Fruit fly (Drosophila melanogaster): ENCODE results near the gene Spn28F.

Spn28F gene

dm6 chr2L:8209362-8209761, 32.2 kb downstream of the Spn28F start:
- no peak for TF ChIP-seq CG8359 (GFP tag; optimal IDR thresholded peaks at IDR 0.05; ENCODE audit: borderline replicate concordance)
- no peak for TF ChIP-seq Dip3 (GFP tag; optimal IDR thresholded peaks at IDR 0.05)
- no peak for TF ChIP-seq CG17612 (GFP tag; IDR thresholded peaks at IDR 0.05)
- no peak for TF ChIP-seq tup (GFP tag; optimal IDR thresholded peaks at IDR 0.05)
- TF ChIP-seq twi (tag; optimal IDR thresholded peaks at IDR 0.05), result peak; percentile 95
- TF ChIP-seq CG15479 (GFP tag; optimal IDR thresholded peaks at IDR 0.05), result peak; percentile 21

dm6 chr2L:8205871-8206270, 35.7 kb downstream of the Spn28F start, which contains the start of gene CG8419:
Gene CG8419 (plus strand): TSS chr2L:8206171.
- TF ChIP-seq Mes4 (GFP tag; optimal IDR thresholded peaks at IDR 0.05) (no peak), CG6683 (GFP tag; optimal IDR thresholded peaks at IDR 0.05) (no peak), lov (optimal IDR thresholded peaks at IDR 0.05) (no peak), lov (GFP tag; IDR thresholded peaks at IDR 0.05) (no peak), Lim3 (GFP tag; IDR thresholded peaks at IDR 0.05) (0 out of 2 replicates have a peak, but pooled peaks have one; percentile 10), Pdp1 (GFP tag; optimal IDR thresholded peaks at IDR 0.05) (peak in 1 of 2 experiments; percentile 24), Adf1 (GFP tag; IDR thresholded peaks at IDR 0.05) (no peak)

- peak; percentile 70 for TF ChIP-seq CG15696 (tag; optimal IDR thresholded peaks at IDR 0.05)
- TF ChIP-seq insv (GFP tag; optimal IDR thresholded peaks at IDR 0.05), result peak in 1 of 2 experiments; percentile 60
- peak; percentile 88 for TF ChIP-seq Sox102F (GFP tag; optimal IDR thresholded peaks at IDR 0.05)
- TF ChIP-seq CrebB (tag; optimal IDR thresholded peaks at IDR 0.05), result peak; percentile 94
- peak; percentile 98 for TF ChIP-seq peb (GFP tag; IDR thresholded peaks at IDR 0.05)
- peak; percentile 75 for TF ChIP-seq E2f2 (GFP tag; IDR thresholded peaks at IDR 0.05)
- TF ChIP-seq CG4282 (GFP tag; optimal IDR thresholded peaks at IDR 0.05), result peak; percentile 81
- peak; percentile 97 for TF ChIP-seq Xrp1 (GFP tag; IDR thresholded peaks at IDR 0.05)
- peak; percentile 96 for TF ChIP-seq Dek (tag; optimal IDR thresholded peaks at IDR 0.05)
- peak; percentile 80 for TF ChIP-seq Neu2 (GFP tag; optimal IDR thresholded peaks at IDR 0.05; ENCODE audit: borderline replicate concordance)
- peak; percentile 81 for TF ChIP-seq CG4707 (GFP tag; optimal IDR thresholded peaks at IDR 0.05)
- peak; percentile 31 for TF ChIP-seq gfzf (GFP tag; optimal IDR thresholded peaks at IDR 0.05)
- peak; percentile 99 for TF ChIP-seq tin (GFP tag; optimal IDR thresholded peaks at IDR 0.05)
- TF ChIP-seq fd64A (GFP tag; optimal IDR thresholded peaks at IDR 0.05), result peak; percentile 87
- peak; percentile 91 for TF ChIP-seq CG7357 (GFP tag; IDR thresholded peaks at IDR 0.05)
- peak; percentile 99 for TF ChIP-seq danr (GFP tag; IDR thresholded peaks at IDR 0.05)
- TF ChIP-seq MESR4 (GFP tag; optimal IDR thresholded peaks at IDR 0.05), result peak; percentile 28
- peak; percentile 85 for TF ChIP-seq CG4404 (GFP tag; IDR thresholded peaks at IDR 0.05)
- TF ChIP-seq TFAM (GFP tag; optimal IDR thresholded peaks at IDR 0.05), result peak; percentile 40
- peak; percentile 70 for TF ChIP-seq dm (GFP tag; optimal IDR thresholded peaks at IDR 0.05)
- peak; percentile 92 for TF ChIP-seq Dip3 (GFP tag; optimal IDR thresholded peaks at IDR 0.05)
- peak; percentile 100 for TF ChIP-seq seq (GFP tag; IDR thresholded peaks at IDR 0.05)
- peak; percentile 94 for TF ChIP-seq CG14667 (GFP tag; IDR thresholded peaks at IDR 0.05)
- peak; percentile 96 for TF ChIP-seq CG9932 (GFP tag; IDR thresholded peaks at IDR 0.05)
- TF ChIP-seq CG17829 (tag; optimal IDR thresholded peaks at IDR 0.05), result peak; percentile 97
- TF ChIP-seq lmd (GFP tag; IDR thresholded peaks at IDR 0.05), result peak; percentile 98
- TF ChIP-seq wor (GFP tag; IDR thresholded peaks at IDR 0.05), result peak; percentile 82
- no peak for TF ChIP-seq cad (GFP tag; optimal IDR thresholded peaks at IDR 0.05)
- peak; percentile 95 for TF ChIP-seq mam (GFP tag; optimal IDR thresholded peaks at IDR 0.05)
- peak; percentile 79 for TF ChIP-seq CG10366 (GFP tag; IDR thresholded peaks at IDR 0.05)
- no peak for TF ChIP-seq Mes4 (GFP tag; optimal IDR thresholded peaks at IDR 0.05)
- peak; percentile 95 for TF ChIP-seq al (GFP tag; IDR thresholded peaks at IDR 0.05)
- TF ChIP-seq nmo (GFP tag; optimal IDR thresholded peaks at IDR 0.05), result peak; percentile 100
- peak; percentile 87 for TF ChIP-seq CG11560 (tag; IDR thresholded peaks at IDR 0.05)
- peak; percentile 43 for TF ChIP-seq Myb (GFP tag; optimal IDR thresholded peaks at IDR 0.05)
- TF ChIP-seq ap (GFP tag; IDR thresholded peaks at IDR 0.05), result peak; percentile 88
- TF ChIP-seq tup (GFP tag; optimal IDR thresholded peaks at IDR 0.05), result peak; percentile 97
- peak; percentile 72 for TF ChIP-seq twi (tag; optimal IDR thresholded peaks at IDR 0.05)
These were observed 36.5 kb downstream of the Spn28F start, which contains the start of gene SLC5A11 for dm6 chr2L:8204996-8205567. Gene SLC5A11 (minus strand): TSS chr2L:8205132.
